Worm (Caenorhabditis elegans): ENCODE results near the gene T21C9.9.

DNA sequence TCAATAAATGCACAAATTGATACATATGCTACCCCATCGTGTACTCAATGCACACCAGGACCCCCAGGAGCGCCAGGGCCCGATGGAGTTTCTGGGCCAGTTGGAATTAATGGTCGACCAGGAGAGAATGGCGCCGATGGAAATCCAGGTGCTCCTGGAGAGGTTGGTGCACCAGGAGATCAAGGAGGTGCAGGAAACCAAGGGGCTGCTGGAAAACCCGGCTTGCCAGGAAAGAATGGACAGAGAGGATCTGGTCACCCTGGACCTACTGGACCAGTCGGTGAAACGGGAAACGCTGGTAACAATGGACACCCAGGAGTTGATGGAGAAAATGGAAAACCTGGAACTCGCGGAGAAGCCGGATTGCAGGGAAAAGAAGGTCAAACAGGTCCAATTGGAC lies 30.7 kb downstream of the T21C9.9 start:
- TF ChIP-seq med-1 (GFP tag; optimal IDR thresholded peaks at IDR 0.05; ENCODE audit: insufficient read depth) (no peak), flt-1 (GFP tag; IDR thresholded peaks at IDR 0.05) (no peak), ztf-23 (GFP tag; IDR thresholded peaks at IDR 0.05) (no peak), klf-2 (GFP tag; conservative IDR thresholded peaks at IDR 0.05) (no peak)

Data from whole organism, midembryonic.